Worm (Caenorhabditis elegans) whole organism, mixed stage, embryonic: ENCODE results near the gene Y17G9A.3.

Experiments used
- ceh-43 ChIP-seq: fragments of 200-800 bp; sonication (Bioruptor generic); optimal IDR thresholded peaks from 2 replicates; lab custom pipeline; 2018; ENCODE audit warnings: mild to moderate bottlenecking, missing genetic modification characterization, moderate library complexity, missing compliant biosample characterization
- ces-1 ChIP-seq: fragments of 150-350 bp; optimal IDR thresholded peaks from 2 replicates; lab custom pipeline; 2014; ENCODE audit warnings: missing biosample characterization, missing genetic modification reagents, missing genetic modification characterization
- cnd-1 ChIP-seq: fragments of 200-800 bp; sonication (Bioruptor generic); optimal IDR thresholded peaks from 2 replicates; lab custom pipeline; 2018; ENCODE audit warnings: mild to moderate bottlenecking, missing genetic modification characterization, missing compliant biosample characterization
- elt-1 ChIP-seq: sonication (generic microtip); optimal IDR thresholded peaks from 2 replicates; lab custom pipeline; 2017; ENCODE audit warnings: missing genetic modification characterization, mild to moderate bottlenecking, missing compliant biosample characterization, antibody characterized with exemption, moderate library complexity, borderline replicate concordance; ENCODE audit not compliant: insufficient read depth
- elt-3 ChIP-seq: fragments of 150-350 bp; optimal IDR thresholded peaks from 2 replicates; lab custom pipeline; 2014; ENCODE audit warnings: missing biosample characterization, missing genetic modification characterization
- lin-32 ChIP-seq: fragments of 200-800 bp; sonication (Bioruptor generic); optimal IDR thresholded peaks from 2 replicates; lab custom pipeline; 2018; ENCODE audit warnings: mild to moderate bottlenecking, missing genetic modification characterization, missing compliant biosample characterization
- lsy-2 ChIP-seq: fragments of 150-350 bp; optimal IDR thresholded peaks from 2 replicates; lab custom pipeline; 2014; ENCODE audit warnings: missing biosample characterization, missing genetic modification characterization
- mab-5 ChIP-seq: fragments of 150-350 bp; optimal IDR thresholded peaks from 2 replicates; lab custom pipeline; 2014; ENCODE audit warnings: missing biosample characterization, missing genetic modification characterization
- mep-1 ChIP-seq: fragments of 150-350 bp; optimal IDR thresholded peaks from 2 replicates; lab custom pipeline; 2017; ENCODE audit warnings: missing biosample characterization, missing genetic modification reagents, missing genetic modification characterization, inconsistent platforms
- nhr-237 ChIP-seq: fragments of 150-350 bp; optimal IDR thresholded peaks from 2 replicates; lab custom pipeline; 2014; ENCODE audit warnings: missing biosample characterization, missing genetic modification characterization
- nhr-28 ChIP-seq: fragments of 150-350 bp; optimal IDR thresholded peaks from 2 replicates; lab custom pipeline; 2014; ENCODE audit warnings: missing biosample characterization, missing genetic modification characterization
- nhr-76 ChIP-seq: sonication (generic microtip); optimal IDR thresholded peaks from 2 replicates; lab custom pipeline; 2017; ENCODE audit warnings: missing biosample characterization, missing genetic modification characterization
- pha-4 ChIP-seq: fragments of 150-350 bp; optimal IDR thresholded peaks from 2 replicates; lab custom pipeline; 2018; ENCODE audit warnings: missing biosample characterization, missing genetic modification reagents, missing genetic modification characterization
- snpc-4 ChIP-seq: fragments of 150-350 bp; optimal IDR thresholded peaks from 2 replicates; lab custom pipeline; 2014; ENCODE audit warnings: missing biosample characterization, missing genetic modification characterization

DNA sequence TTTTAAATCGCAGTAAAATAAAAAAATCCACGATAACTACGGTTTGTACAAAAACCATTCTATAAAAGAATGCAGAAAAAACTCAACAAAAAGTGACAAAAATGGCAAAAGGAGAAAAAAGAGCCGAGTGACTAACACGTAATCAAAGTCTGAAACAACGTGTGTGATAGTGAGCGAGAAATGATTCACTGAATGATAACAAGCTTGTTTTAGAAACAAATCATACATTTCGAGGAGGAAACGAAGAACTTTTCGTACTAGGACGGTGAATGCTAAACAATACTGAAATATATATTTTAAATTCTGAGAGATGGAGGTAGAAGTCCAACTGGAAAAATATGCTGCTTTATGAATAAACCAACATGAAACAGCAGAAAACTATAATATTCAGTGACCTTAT lies 16.4 kb downstream of the Y17G9A.3 start:
- TF ChIP-seq nhr-237 (tag; lab: Kevin White, UChicago) = no peak
- no peak for TF ChIP-seq nhr-28 (tag; lab: Kevin White, UChicago)
- TF ChIP-seq pha-4 (tag; lab: Kevin White, UChicago) = no peak
- TF ChIP-seq ceh-43 (GFP tag; lab: Kevin White, UChicago) = no peak
- TF ChIP-seq elt-3 (tag; lab: Kevin White, UChicago) = no peak
- TF ChIP-seq nhr-76 = no peak
- no peak for TF ChIP-seq cnd-1 (tag; lab: Kevin White, UChicago)
- TF ChIP-seq lsy-2 (tag; lab: Kevin White, UChicago) = no peak
- no peak for TF ChIP-seq lin-32 (GFP tag; lab: Kevin White, UChicago)
- no peak for TF ChIP-seq mep-1 (tag; lab: Kevin White, UChicago)
- no peak for TF ChIP-seq ces-1
- TF ChIP-seq snpc-4 = no peak
- TF ChIP-seq mab-5 (tag; lab: Kevin White, UChicago) = no peak
- no peak for TF ChIP-seq elt-1 (tag; lab: Kevin White, UChicago)
